Fruit fly (Drosophila melanogaster): Measurements from ENCODE around the gene U4-U6-60K.

Gene U4-U6-60K

dm6 chr3L:17486794-17487726, 26.7 kb downstream of the U4-U6-60K start, which contains the start of gene Oatp74D (continued):
- TF ChIP-seq ara (GFP tag; IDR thresholded peaks at IDR 0.05) (no peak; the same call in 1 of the 2 replicates), CG18599 (GFP tag; optimal IDR thresholded peaks at IDR 0.05) (peak; percentile 59), CG33557 (GFP tag; optimal IDR thresholded peaks at IDR 0.05) (peak; percentile 74), Optix (GFP tag; IDR thresholded peaks at IDR 0.05) (peak; percentile 42; the same call in 1 of the 3 replicates), gt (GFP tag; IDR thresholded peaks at IDR 0.05) (no peak), nerfin-2 (GFP tag; IDR thresholded peaks at IDR 0.05; ENCODE audit: partially characterized antibody) (no peak), CG2116 (GFP tag; optimal IDR thresholded peaks at IDR 0.05) (peak; percentile 34), CG7745 (tag; optimal IDR thresholded peaks at IDR 0.05) (no peak), CG13123 (GFP tag; optimal IDR thresholded peaks at IDR 0.05) (no peak), nerfin-1 (tag; optimal IDR thresholded peaks at IDR 0.05) (peak; percentile 64), Usf (GFP tag; optimal IDR thresholded peaks at IDR 0.05) (no peak), NC2α (GFP tag; optimal IDR thresholded peaks at IDR 0.05) (peak; percentile 48), Rx (GFP tag; IDR thresholded peaks at IDR 0.05) (no peak), CG31365 (tag; optimal IDR thresholded peaks at IDR 0.05) (peak; percentile 58), dimm (GFP tag; IDR thresholded peaks at IDR 0.05) (no peak), CG12769 (tag; optimal IDR thresholded peaks at IDR 0.05) (peak; percentile 77), Hmr (GFP tag; optimal IDR thresholded peaks at IDR 0.05) (peak; percentile 66), sd (tag; optimal IDR thresholded peaks at IDR 0.05) (peak; percentile 96), MESR4 (GFP tag; optimal IDR thresholded peaks at IDR 0.05) (peak; percentile 0), CG11723 (GFP tag; optimal IDR thresholded peaks at IDR 0.05) (peak; percentile 53), CG10462 (GFP tag; optimal IDR thresholded peaks at IDR 0.05) (peak; percentile 36), CrebB (tag; optimal IDR thresholded peaks at IDR 0.05) (peak; percentile 79), gcm (GFP tag; optimal IDR thresholded peaks at IDR 0.05) (peak; percentile 25), pnt (GFP tag; optimal IDR thresholded peaks at IDR 0.05) (peak; percentile 22), wor (GFP tag; IDR thresholded peaks at IDR 0.05) (no peak), CG42726 (GFP tag; IDR thresholded peaks at IDR 0.05; ENCODE audit: partially characterized antibody) (peak; percentile 65; the same call in 1 of the 2 replicates), CG15269 (tag; optimal IDR thresholded peaks at IDR 0.05) (peak; percentile 5), Atf3 (GFP tag; optimal IDR thresholded peaks at IDR 0.05) (no peak), Rfx (GFP tag; IDR thresholded peaks at IDR 0.05) (peak; percentile 64; the same call in 1 of the 2 replicates), ATbp (GFP tag; optimal IDR thresholded peaks at IDR 0.05) (peak; percentile 81), Mes4 (GFP tag; optimal IDR thresholded peaks at IDR 0.05) (peak; percentile 46), Meics (GFP tag; optimal IDR thresholded peaks at IDR 0.05) (peak; percentile 47), CG7987 (GFP tag; optimal IDR thresholded peaks at IDR 0.05) (peak; percentile 71), CG2712 (tag; optimal IDR thresholded peaks at IDR 0.05) (peak; percentile 5), pfk (GFP tag; optimal IDR thresholded peaks at IDR 0.05) (no peak), Elba2 (GFP tag; optimal IDR thresholded peaks at IDR 0.05) (no peak), NK7.1 (GFP tag; optimal IDR thresholded peaks at IDR 0.05) (no peak), dysf (GFP tag; IDR thresholded peaks at IDR 0.05) (peak; percentile 9; the same call in 1 of the 3 replicates), HmgD (GFP tag; optimal IDR thresholded peaks at IDR 0.05) (peak; percentile 40), CG9876 (GFP tag; optimal IDR thresholded peaks at IDR 0.05) (no peak), Sox100B (GFP tag; optimal IDR thresholded peaks at IDR 0.05) (peak; percentile 61), CG18262 (tag; optimal IDR thresholded peaks at IDR 0.05) (peak; percentile 33), org-1 (GFP tag; optimal IDR thresholded peaks at IDR 0.05) (peak; percentile 71), Bdp1 (GFP tag; optimal IDR thresholded peaks at IDR 0.05) (no peak), ftz-f1 (GFP tag; optimal IDR thresholded peaks at IDR 0.05) (peak; percentile 74), CG10274 (GFP tag; optimal IDR thresholded peaks at IDR 0.05) (no peak), ap (GFP tag; IDR thresholded peaks at IDR 0.05) (no peak), CoRest (tag; optimal IDR thresholded peaks at IDR 0.05) (peak; percentile 16), br (optimal IDR thresholded peaks at IDR 0.05) (no peak)
